Fruit fly (Drosophila melanogaster) whole organism, embryonic: ENCODE data around the gene CG12728.

ENCODE experiments used
- Antp ChIP-seq: fragments of 200-800 bp; sonication (Bioruptor generic); optimal IDR thresholded peaks from 3 replicates; lab custom pipeline; 2016; ENCODE audit warnings: missing biosample characterization, missing genetic modification characterization
- Bdp1 ChIP-seq: fragments of 200-800 bp; sonication (Bioruptor generic); optimal IDR thresholded peaks from 3 replicates; lab custom pipeline; 2016; ENCODE audit warnings: missing biosample characterization, missing genetic modification characterization
- CG10267 ChIP-seq: fragments of 200-800 bp; sonication (Bioruptor generic); optimal IDR thresholded peaks from 2 replicates; lab custom pipeline; 2018; ENCODE audit warnings: missing biosample characterization, mild to moderate bottlenecking, missing genetic modification characterization, moderate library complexity
- CG10431 ChIP-seq: fragments of 200-800 bp; sonication (Bioruptor generic); optimal IDR thresholded peaks from 3 replicates; lab custom pipeline; 2018; ENCODE audit warnings: missing biosample characterization, mild to moderate bottlenecking, missing genetic modification characterization
- CG10979 ChIP-seq: fragments of 200-800 bp; sonication (Bioruptor generic); optimal IDR thresholded peaks from 2 replicates; lab custom pipeline; 2018; ENCODE audit warnings: missing biosample characterization, mild to moderate bottlenecking, missing genetic modification characterization, moderate library complexity
- CG11398 ChIP-seq: fragments of 200-800 bp; sonication (Bioruptor generic); optimal IDR thresholded peaks from 2 replicates; lab custom pipeline; 2016; ENCODE audit warnings: missing biosample characterization, missing genetic modification characterization
- CG14860 ChIP-seq: fragments of 200-800 bp; sonication (Bioruptor generic); IDR thresholded peaks from 3 replicates; pipeline ENCODE4 v1.3.6; 2022; ENCODE audit warnings: missing biosample characterization, missing genetic modification characterization; ENCODE audit not compliant: partially characterized antibody
- CG1603 ChIP-seq: fragments of 200-800 bp; sonication (Bioruptor generic); optimal IDR thresholded peaks from 2 replicates; lab custom pipeline; 2019; ENCODE audit warnings: missing biosample characterization, mild to moderate bottlenecking, missing genetic modification characterization, moderate library complexity
- CG17359 ChIP-seq: fragments of 200-800 bp; sonication (Bioruptor generic); optimal IDR thresholded peaks from 3 replicates; lab custom pipeline; 2018; ENCODE audit warnings: missing biosample characterization, mild to moderate bottlenecking, missing genetic modification characterization, moderate library complexity
- CG2199 ChIP-seq: fragments of 200-800 bp; sonication (Bioruptor generic); IDR thresholded peaks from 3 replicates; pipeline ENCODE4 v1.3.6; 2022; ENCODE audit warnings: missing biosample characterization, missing genetic modification characterization
- CG2202 ChIP-seq: fragments of 200-800 bp; sonication (Bioruptor generic); optimal IDR thresholded peaks from 2 replicates; lab custom pipeline; 2018; ENCODE audit warnings: missing biosample characterization, mild to moderate bottlenecking, missing genetic modification characterization
- CG2712 ChIP-seq: fragments of 200-800 bp; optimal IDR thresholded peaks from 3 replicates; lab custom pipeline; 2019; ENCODE audit warnings: missing biosample characterization, mild to moderate bottlenecking, missing genetic modification characterization, moderate library complexity
- CG4282 ChIP-seq: fragments of 200-800 bp; sonication (Bioruptor generic); optimal IDR thresholded peaks from 2 replicates; lab custom pipeline; 2016; ENCODE audit warnings: missing biosample characterization, missing genetic modification characterization
- CG6175 ChIP-seq: fragments of 200-800 bp; sonication (Bioruptor generic); IDR thresholded peaks from 3 replicates; pipeline ENCODE4 v1.3.6; 2022; ENCODE audit warnings: missing biosample characterization, missing genetic modification characterization
- CG6813 ChIP-seq: fragments of 200-800 bp; sonication (Bioruptor generic); optimal IDR thresholded peaks from 2 replicates; lab custom pipeline; 2017; ENCODE audit warnings: missing biosample characterization, missing genetic modification characterization, mild to moderate bottlenecking, moderate library complexity, missing genetic modification reagents
- CG7745 ChIP-seq: fragments of 200-800 bp; sonication (Bioruptor generic); optimal IDR thresholded peaks from 2 replicates; lab custom pipeline; 2018; ENCODE audit warnings: missing biosample characterization, mild to moderate bottlenecking, missing genetic modification characterization, moderate library complexity
- CG7786 ChIP-seq: fragments of 200-800 bp; sonication (Bioruptor generic); optimal IDR thresholded peaks from 2 replicates; lab custom pipeline; 2016; ENCODE audit warnings: missing biosample characterization, missing genetic modification characterization
- CG7928 ChIP-seq: fragments of 200-800 bp; sonication (Bioruptor generic); optimal IDR thresholded peaks from 2 replicates; lab custom pipeline; 2017; ENCODE audit warnings: missing biosample characterization, mild to moderate bottlenecking, missing genetic modification characterization
- CG8281 ChIP-seq: fragments of 200-800 bp; sonication (Bioruptor generic); optimal IDR thresholded peaks from 2 replicates; lab custom pipeline; 2018; ENCODE audit warnings: missing biosample characterization, mild to moderate bottlenecking, missing genetic modification characterization, moderate library complexity
- CG9817 ChIP-seq: fragments of 200-800 bp; sonication (Bioruptor generic); optimal IDR thresholded peaks from 2 replicates; lab custom pipeline; 2018; ENCODE audit warnings: missing biosample characterization, mild to moderate bottlenecking, missing genetic modification characterization, moderate library complexity
- CG9876 ChIP-seq: fragments of 200-800 bp; sonication (Bioruptor generic); optimal IDR thresholded peaks from 2 replicates; lab custom pipeline; 2016; ENCODE audit warnings: missing biosample characterization, missing genetic modification characterization
- Nf-YB ChIP-seq: fragments of 200-800 bp; sonication (Bioruptor generic); optimal IDR thresholded peaks from 3 replicates; lab custom pipeline; 2019; ENCODE audit warnings: missing biosample characterization, mild to moderate bottlenecking, missing genetic modification characterization, moderate library complexity
- PHDP ChIP-seq: fragments of 200-800 bp; sonication (Bioruptor generic); optimal IDR thresholded peaks from 3 replicates; lab custom pipeline; 2018; ENCODE audit warnings: missing biosample characterization, mild to moderate bottlenecking, missing genetic modification characterization, moderate library complexity
- Pdp1 ChIP-seq, 2 experiments: fragments of 200-800 bp; sonication (Bioruptor generic); optimal IDR thresholded peaks; 3 replicates each; lab custom pipeline; 2016; ENCODE audit warnings: missing biosample characterization in 2 of 2, missing genetic modification characterization in 2 of 2, mild to moderate bottlenecking in 1 of 2, moderate library complexity in 1 of 2
- Scr ChIP-seq: fragments of 200-800 bp; sonication (Bioruptor generic); IDR thresholded peaks from 2 replicates; pipeline ENCODE4 v1.3.6; 2022; ENCODE audit warnings: missing biosample characterization, missing genetic modification characterization; ENCODE audit not compliant: partially characterized antibody
- Side ChIP-seq: fragments of 200-800 bp; sonication (Bioruptor generic); optimal IDR thresholded peaks from 2 replicates; lab custom pipeline; 2016; ENCODE audit warnings: missing biosample characterization, missing genetic modification characterization
- Stat92E ChIP-seq, 3 experiments: fragments of >200 bp in 2 of 3; fragments of 200-800 bp in 1 of 3; sonication (Bioruptor generic) in 1 of 3; optimal IDR thresholded peaks; 2 replicates each; lab custom pipeline; 2017 to 2019; ENCODE audit warnings: missing biosample characterization in 3 of 3, missing genetic modification characterization in 3 of 3, mild to moderate bottlenecking in 1 of 3, moderate library complexity in 1 of 3
- Xrp1 ChIP-seq: fragments of 200-800 bp; sonication (Bioruptor generic); IDR thresholded peaks from 2 replicates; pipeline ENCODE4 v1.3.6; 2022; ENCODE audit warnings: missing biosample characterization, missing genetic modification characterization
- abd-A ChIP-seq: fragments of 200-800 bp; sonication (Bioruptor generic); optimal IDR thresholded peaks from 3 replicates; lab custom pipeline; 2019; ENCODE audit warnings: missing biosample characterization, mild to moderate bottlenecking, missing genetic modification characterization, moderate library complexity
- ara ChIP-seq: fragments of 200-800 bp; sonication (Bioruptor generic); IDR thresholded peaks from 2 replicates; pipeline ENCODE4 v1.3.6; 2022; ENCODE audit warnings: missing biosample characterization, missing genetic modification characterization
- crp ChIP-seq, 2 experiments: fragments of 200-800 bp; sonication (Bioruptor generic); optimal IDR thresholded peaks; 2 replicates in 1 of 2; 3 replicates in 1 of 2; lab custom pipeline; 2017; ENCODE audit warnings: missing biosample characterization in 2 of 2, missing genetic modification characterization in 2 of 2, mild to moderate bottlenecking in 1 of 2, moderate library complexity in 1 of 2
- dan ChIP-seq: fragments of 200-800 bp; sonication (Bioruptor generic); IDR thresholded peaks from 2 replicates; pipeline ENCODE4 v1.3.6; 2022; ENCODE audit warnings: missing biosample characterization, missing genetic modification characterization
- fu2 ChIP-seq: fragments of 200-800 bp; sonication (Bioruptor generic); optimal IDR thresholded peaks from 2 replicates; lab custom pipeline; 2016; ENCODE audit warnings: missing biosample characterization, missing genetic modification characterization
- gce ChIP-seq: fragments of 200-800 bp; sonication (Bioruptor generic); IDR thresholded peaks from 3 replicates; pipeline ENCODE4 v1.3.6; 2022; ENCODE audit warnings: missing biosample characterization, missing genetic modification characterization
- gcm ChIP-seq: fragments of 200-800 bp; sonication (Bioruptor generic); optimal IDR thresholded peaks from 2 replicates; lab custom pipeline; 2019; ENCODE audit warnings: missing biosample characterization, mild to moderate bottlenecking, missing genetic modification characterization, moderate library complexity
- gro ChIP-seq: fragments of 200-800 bp; sonication (Bioruptor generic); optimal IDR thresholded peaks from 2 replicates; lab custom pipeline; 2016; ENCODE audit warnings: missing biosample characterization, missing genetic modification characterization
- h ChIP-seq: fragments of >200 bp; optimal IDR thresholded peaks from 2 replicates; lab custom pipeline; 2017
- hbn ChIP-seq: fragments of 200-800 bp; sonication (Bioruptor generic); IDR thresholded peaks from 2 replicates; pipeline ENCODE4 v1.3.6; 2022; ENCODE audit warnings: missing biosample characterization, missing genetic modification characterization; ENCODE audit not compliant: partially characterized antibody
- jumu ChIP-seq: fragments of 200-800 bp; sonication (Bioruptor generic); optimal IDR thresholded peaks from 3 replicates; lab custom pipeline; 2016; ENCODE audit warnings: missing biosample characterization, missing genetic modification characterization
- kni ChIP-seq: fragments of 200-800 bp; sonication (Bioruptor generic); optimal IDR thresholded peaks from 3 replicates; lab custom pipeline; 2017; ENCODE audit warnings: mild to moderate bottlenecking, missing biosample characterization, missing genetic modification reagents, missing genetic modification characterization
- lilli ChIP-seq: fragments of 200-800 bp; sonication (Bioruptor generic); optimal IDR thresholded peaks from 3 replicates; lab custom pipeline; 2016; ENCODE audit warnings: missing biosample characterization, missing genetic modification characterization
- nom ChIP-seq: fragments of 200-800 bp; sonication (Bioruptor generic); optimal IDR thresholded peaks from 2 replicates; lab custom pipeline; 2017; ENCODE audit warnings: missing biosample characterization, missing genetic modification characterization, mild to moderate bottlenecking, moderate library complexity, missing genetic modification reagents
- rib ChIP-seq: fragments of 200-800 bp; sonication (Bioruptor generic); IDR thresholded peaks from 2 replicates; pipeline ENCODE4 v1.3.6; 2022; ENCODE audit warnings: missing biosample characterization, missing genetic modification characterization
- row ChIP-seq: fragments of 200-800 bp; sonication (Bioruptor generic); IDR thresholded peaks from 3 replicates; pipeline ENCODE4 v1.3.6; 2022; ENCODE audit warnings: missing biosample characterization, missing genetic modification characterization
- sug ChIP-seq: fragments of 200-800 bp; optimal IDR thresholded peaks from 2 replicates; lab custom pipeline; 2019; ENCODE audit warnings: missing biosample characterization, mild to moderate bottlenecking, missing genetic modification characterization, moderate library complexity
- tgo ChIP-seq: fragments of 200-800 bp; sonication (Bioruptor generic); IDR thresholded peaks from 3 replicates; pipeline ENCODE4 v1.3.6; 2022; ENCODE audit warnings: missing biosample characterization, missing genetic modification characterization
- tll ChIP-seq, 2 experiments: fragments of 200-800 bp in 1 of 2; fragments of >200 bp in 1 of 2; sonication (Bioruptor generic) in 1 of 2; optimal IDR thresholded peaks; 2 replicates each; lab custom pipeline; 2017 to 2019; ENCODE audit warnings: missing biosample characterization in 2 of 2, missing genetic modification characterization in 2 of 2, mild to moderate bottlenecking in 1 of 2, moderate library complexity in 1 of 2
- trh ChIP-seq: fragments of 200-800 bp; sonication (Bioruptor generic); optimal IDR thresholded peaks from 2 replicates; lab custom pipeline; 2016; ENCODE audit warnings: missing biosample characterization, missing genetic modification characterization

Gene CG12728

DNA sequence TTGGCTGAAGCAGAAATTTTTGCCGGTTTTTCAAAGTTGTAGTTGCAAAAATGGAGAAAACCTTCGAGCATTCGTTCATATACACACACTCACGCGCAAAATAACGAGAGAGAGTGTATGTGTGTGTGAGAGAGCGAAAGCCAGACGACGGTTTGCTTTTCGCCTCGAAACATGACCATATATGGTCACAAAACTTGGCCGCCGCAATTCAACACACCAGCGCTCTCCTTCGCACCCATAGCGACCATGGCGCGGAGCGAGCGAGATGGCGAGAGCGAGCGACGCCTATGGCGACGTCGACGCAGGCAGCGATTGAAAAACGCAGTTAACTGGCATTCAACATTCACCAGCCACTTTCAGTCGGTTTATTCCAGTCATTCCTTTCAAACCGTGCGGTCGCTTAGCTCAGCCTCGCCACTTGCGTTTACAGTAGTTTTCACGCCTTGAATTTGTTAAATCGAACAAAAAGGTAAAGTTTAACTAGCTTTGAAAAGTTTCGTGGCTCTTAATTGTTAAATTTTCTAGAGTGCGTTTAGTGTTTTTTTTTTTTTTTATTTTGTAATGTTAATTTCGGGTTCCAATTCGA, 40.7 kb upstream of the CG12728 start (continued):
- TF ChIP-seq CG6813 (GFP tag; lab: Kevin White, UChicago) (peak; percentile 45), CG10267 (peak; percentile 17), gcm (GFP tag; lab: Kevin White, UChicago) (peak; percentile 26), CG7745 (no peak), Nf-YB (GFP tag; lab: Kevin White, UChicago) (peak; percentile 4), CG2202 (no peak), ara (peak; percentile 29; the same call in 1 of the 2 replicates), CG9817 (tag; lab: Kevin White, UChicago) (no peak), sug (tag; lab: Kevin White, UChicago) (no peak), row (GFP tag; lab: Robert Waterston, UW) (peak; percentile 31; the same call in 1 of the 3 replicates), CG2712 (tag; lab: Kevin White, UChicago) (peak; percentile 4), nom (GFP tag; lab: Kevin White, UChicago) (peak; percentile 80), Pdp1 (GFP tag; optimal IDR thresholded peaks at IDR 0.05; lab: Kevin White, UChicago) (peak in 1 of 2 experiments; percentile 33), crp (GFP tag; optimal IDR thresholded peaks at IDR 0.05; lab: Kevin White, UChicago) (no peak), kni (peak; percentile 35), CG17359 (peak; percentile 6), CG11398 (GFP tag; lab: Kevin White, UChicago) (peak; percentile 60), CG4282 (GFP tag; lab: Kevin White, UChicago) (peak; percentile 20), fu2 (no peak), CG7928 (GFP tag; lab: Kevin White, UChicago) (no peak), tgo (GFP tag; lab: Robert Waterston, UW) (no peak), PHDP (tag; lab: Kevin White, UChicago) (peak; percentile 15), CG14860 (GFP tag; lab: Robert Waterston, UW) (0 out of 3 replicates have a peak, but pooled peaks have one; percentile 16), CG10979 (tag; lab: Kevin White, UChicago) (peak; percentile 22), CG10431 (peak; percentile 39), abd-A (tag; lab: Kevin White, UChicago) (peak; percentile 83), jumu (GFP tag; lab: Kevin White, UChicago) (peak; percentile 15), CG2199 (GFP tag; lab: Robert Waterston, UW) (0 out of 3 replicates have a peak, but pooled peaks have one; percentile 34), Antp (GFP tag; lab: Kevin White, UChicago) (peak; percentile 25), dan (GFP tag; lab: Robert Waterston, UW) (no peak), h (no peak), CG1603 (tag; lab: Kevin White, UChicago) (peak; percentile 19), CG9876 (GFP tag; lab: Kevin White, UChicago) (peak; percentile 29), tll (GFP tag; optimal IDR thresholded peaks at IDR 0.05; lab: Kevin White, UChicago) (peak in 1 of 2 experiments; percentile 6), Bdp1 (no peak), gro (GFP tag; lab: Kevin White, UChicago) (peak; percentile 7), gce (GFP tag; lab: Robert Waterston, UW) (no peak), Side (GFP tag; lab: Kevin White, UChicago) (peak; percentile 33), CG7786 (GFP tag; lab: Kevin White, UChicago) (peak; percentile 25), rib (GFP tag; lab: Robert Waterston, UW) (peak; percentile 73; the same call in 1 of the 2 replicates), Xrp1 (GFP tag; lab: Robert Waterston, UW) (peak; percentile 34; the same call in 1 of the 2 replicates), Stat92E (GFP tag; optimal IDR thresholded peaks at IDR 0.05; lab: Kevin White, UChicago) (peak in 1 of 3 experiments; percentile 4), hbn (GFP tag; lab: Robert Waterston, UW) (no peak), CG8281 (no peak), lilli (GFP tag; lab: Kevin White, UChicago) (peak; percentile 78), Scr (GFP tag; lab: Robert Waterston, UW) (peak; percentile 46; the same call in 1 of the 2 replicates), CG6175 (GFP tag; lab: Robert Waterston, UW) (0 out of 3 replicates have a peak, but pooled peaks have one; percentile 47), trh (GFP tag; lab: Kevin White, UChicago) (no peak)
